Worm (Caenorhabditis elegans): ENCODE results near the gene Y37E11AL.9.

The Y37E11AL.9 gene

DNA sequence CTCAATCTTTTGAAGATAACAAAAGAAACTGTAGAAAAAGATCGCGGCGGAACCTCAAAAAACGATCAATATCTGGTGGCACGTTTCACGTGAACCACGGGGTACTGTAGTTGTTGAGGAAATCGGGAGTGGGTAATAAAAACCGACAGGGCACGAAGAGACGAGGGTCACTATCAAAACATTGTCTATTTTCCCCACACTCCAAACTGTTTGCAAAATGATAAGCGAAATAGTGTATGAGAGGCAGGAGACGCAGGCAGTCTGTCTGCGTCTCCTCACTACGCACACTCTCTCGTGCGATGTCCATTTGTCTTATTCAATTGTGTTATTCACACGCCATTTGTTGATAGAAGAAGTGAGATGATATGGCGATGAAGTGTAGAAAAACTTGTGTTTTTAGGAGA, 47.0 kb downstream of the Y37E11AL.9 start:
- TF ChIP-seq unc-62 (GFP tag; optimal IDR thresholded peaks at IDR 0.05) = no peak

DNA sequence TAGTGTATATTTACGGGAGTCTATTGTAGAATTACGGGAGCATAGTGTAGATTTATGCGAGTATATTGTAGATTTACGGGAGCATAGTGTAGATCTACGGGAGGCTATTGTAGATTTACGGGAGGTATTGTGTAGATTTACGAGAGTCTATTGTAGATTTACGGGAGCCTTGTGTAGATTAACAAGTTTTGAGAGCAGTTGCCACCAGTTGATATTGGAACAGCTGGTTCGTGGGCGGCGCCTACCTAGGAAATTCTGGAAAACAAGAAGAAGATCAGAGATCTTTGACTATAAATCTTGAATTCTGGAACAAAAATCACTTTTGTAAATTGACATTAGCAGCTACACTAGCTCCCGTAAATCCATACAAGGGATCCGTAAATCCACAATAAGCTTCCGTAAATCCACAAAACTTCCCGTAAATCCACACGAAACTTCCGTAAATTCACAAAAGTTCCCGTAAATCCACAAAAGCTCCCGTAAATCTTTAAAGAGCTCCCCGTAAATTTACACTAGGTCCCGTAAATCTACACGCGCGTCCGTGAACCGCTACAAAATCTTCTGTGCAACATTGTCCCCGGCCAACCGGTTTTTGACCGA, 47.6 kb downstream of the Y37E11AL.9 start:
- no peak for TF ChIP-seq unc-62 (GFP tag; optimal IDR thresholded peaks at IDR 0.05)

DNA sequence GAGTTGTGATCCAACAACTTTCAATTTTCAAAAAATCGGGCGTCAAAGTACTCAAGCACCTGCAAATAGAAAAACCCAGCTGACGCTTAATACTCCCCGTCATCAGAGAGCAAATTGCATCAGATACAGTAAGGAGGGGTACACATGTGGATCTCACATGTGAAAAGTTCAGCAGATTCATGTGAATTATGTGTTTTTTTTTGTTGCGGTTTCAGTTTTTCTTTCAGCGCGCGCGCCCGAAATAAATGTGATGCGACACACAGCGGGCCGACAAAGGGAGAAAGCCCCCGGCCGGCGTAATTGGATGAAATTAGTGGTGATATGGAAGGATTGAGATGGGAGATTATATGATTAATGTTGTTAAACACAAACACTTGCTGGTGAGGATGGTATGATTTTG, 48.2 kb downstream of the Y37E11AL.9 start:
- TF ChIP-seq unc-62 (GFP tag; optimal IDR thresholded peaks at IDR 0.05) = no peak
